Worm (Caenorhabditis elegans) whole organism, L1 larva: Measurements from ENCODE around the gene Y54F10BM.6.

Source experiments
- C16A3.4 ChIP-seq: fragments of 150-350 bp; optimal IDR thresholded peaks from 2 replicates; lab custom pipeline; 2014; ENCODE audit warnings: missing biosample characterization, missing genetic modification characterization
- Y116A8C.19 ChIP-seq: sonication (generic microtip); optimal IDR thresholded peaks from 2 replicates; lab custom pipeline; 2016; ENCODE audit warnings: missing compliant biosample characterization, missing genetic modification characterization, borderline replicate concordance
- ceh-8 ChIP-seq: fragments of 200-800 bp; sonication (Bioruptor generic); optimal IDR thresholded peaks from 2 replicates; lab custom pipeline; 2018; ENCODE audit warnings: mild to moderate bottlenecking, missing genetic modification characterization, moderate library complexity, missing compliant biosample characterization
- ceh-82 ChIP-seq, 3 experiments: fragments of 150-350 bp in 1 of 3; sonication (generic microtip) in 2 of 3; optimal IDR thresholded peaks; 2 replicates each; lab custom pipeline; 2014 to 2017; ENCODE audit warnings: missing biosample characterization in 3 of 3, missing genetic modification characterization in 3 of 3
- ceh-88 ChIP-seq: fragments of 200-800 bp; sonication (Bioruptor generic); IDR thresholded peaks from 2 replicates; pipeline ENCODE4 v1.3.6; 2022; ENCODE audit warnings: missing genetic modification characterization, missing compliant biosample characterization
- ceh-90 ChIP-seq: sonication (generic microtip); optimal IDR thresholded peaks from 2 replicates; lab custom pipeline; 2016; ENCODE audit warnings: missing genetic modification characterization, missing compliant biosample characterization
- ces-1 ChIP-seq: fragments of 150-350 bp; optimal IDR thresholded peaks from 2 replicates; lab custom pipeline; 2014; ENCODE audit warnings: missing biosample characterization, missing genetic modification reagents, missing genetic modification characterization
- dpl-1 ChIP-seq, 3 experiments: fragments of 150-350 bp in 2 of 3; sonication (generic microtip) in 1 of 3; optimal IDR thresholded peaks; 2 replicates each; lab custom pipeline; 2014 to 2017; ENCODE audit warnings: missing biosample characterization in 3 of 3, missing genetic modification characterization in 3 of 3, missing genetic modification reagents in 3 of 3
- efl-1 ChIP-seq, 4 experiments: fragments of 150-350 bp; optimal IDR thresholded peaks in 3 of 4; peaks in 1 of 4; 1 replicate in 1 of 4; 2 replicates in 3 of 4; lab custom pipeline; 2014; ENCODE audit warnings: missing biosample characterization in 2 of 4, missing genetic modification characterization in 2 of 4, missing genetic modification reagents in 2 of 4
- efl-3 ChIP-seq: fragments of 200-800 bp; sonication (Bioruptor generic); optimal IDR thresholded peaks from 2 replicates; lab custom pipeline; 2018; ENCODE audit warnings: mild to moderate bottlenecking, missing genetic modification characterization, missing compliant biosample characterization
- elt-2 ChIP-seq: sonication (generic microtip); optimal IDR thresholded peaks from 2 replicates; lab custom pipeline; 2016; ENCODE audit warnings: missing genetic modification characterization, mild to moderate bottlenecking, inconsistent platforms, missing compliant biosample characterization, missing genetic modification reagents
- ets-5 ChIP-seq: fragments of 200-800 bp; sonication (Bioruptor generic); IDR thresholded peaks from 2 replicates; pipeline ENCODE4 v1.3.6; 2022; ENCODE audit warnings: missing genetic modification characterization, missing compliant biosample characterization
- fkh-8 ChIP-seq: sonication (generic microtip); optimal IDR thresholded peaks from 2 replicates; lab custom pipeline; 2016; ENCODE audit warnings: mild to moderate bottlenecking, missing genetic modification characterization, missing compliant biosample characterization
- fos-1 ChIP-seq: fragments of 150-350 bp; optimal IDR thresholded peaks from 2 replicates; lab custom pipeline; 2014; ENCODE audit warnings: missing biosample characterization, missing genetic modification characterization
- hlh-17 ChIP-seq: fragments of 200-800 bp; sonication (Bioruptor generic); optimal IDR thresholded peaks from 2 replicates; lab custom pipeline; 2018; ENCODE audit warnings: missing genetic modification characterization, mild to moderate bottlenecking, missing compliant biosample characterization, moderate library complexity, borderline replicate concordance
- hlh-4 ChIP-seq: sonication (generic microtip); optimal IDR thresholded peaks from 2 replicates; lab custom pipeline; 2016; ENCODE audit warnings: mild to moderate bottlenecking, missing genetic modification characterization, missing compliant biosample characterization
- hpl-2 ChIP-seq: fragments of 150-350 bp; optimal IDR thresholded peaks from 2 replicates; lab custom pipeline; 2014; ENCODE audit warnings: missing biosample characterization, missing genetic modification reagents, missing genetic modification characterization
- isw-1 ChIP-seq: fragments of 200-800 bp; sonication (Bioruptor generic); IDR thresholded peaks from 2 replicates; pipeline ENCODE4 v1.3.6; 2022; ENCODE audit warnings: missing genetic modification characterization, missing compliant biosample characterization
- jun-1 ChIP-seq: fragments of 150-350 bp; optimal IDR thresholded peaks from 2 replicates; lab custom pipeline; 2014; ENCODE audit warnings: missing biosample characterization, missing genetic modification reagents, missing genetic modification characterization
- lin-15B ChIP-seq: fragments of 150-350 bp; sonication (generic microtip); optimal IDR thresholded peaks from 3 replicates; lab custom pipeline; 2014; ENCODE audit warnings: missing biosample characterization, missing genetic modification characterization
- lin-39 ChIP-seq: fragments of 150-350 bp; optimal IDR thresholded peaks from 2 replicates; lab custom pipeline; 2014; ENCODE audit warnings: missing biosample characterization, missing genetic modification reagents, missing genetic modification characterization
- mep-1 ChIP-seq: fragments of 150-350 bp; optimal IDR thresholded peaks from 2 replicates; lab custom pipeline; 2014; ENCODE audit warnings: missing biosample characterization, missing genetic modification characterization
- nhr-19 ChIP-seq: fragments of 200-800 bp; sonication (Bioruptor generic); conservative IDR thresholded peaks from 2 replicates; pipeline ENCODE4 v1.3.6; 2022; ENCODE audit warnings: missing genetic modification characterization, missing compliant biosample characterization
- nhr-71 ChIP-seq: sonication (generic microtip); optimal IDR thresholded peaks from 2 replicates; lab custom pipeline; 2016; ENCODE audit warnings: mild to moderate bottlenecking, missing genetic modification characterization, moderate library complexity, missing compliant biosample characterization
- nhr-76 ChIP-seq: sonication (generic microtip); optimal IDR thresholded peaks from 2 replicates; lab custom pipeline; 2017; ENCODE audit warnings: missing biosample characterization, missing genetic modification characterization
- nhr-84 ChIP-seq: sonication (generic microtip); optimal IDR thresholded peaks from 2 replicates; lab custom pipeline; 2017; ENCODE audit warnings: missing biosample characterization, missing genetic modification characterization
- nhr-85 ChIP-seq: sonication (generic microtip); peaks from one replicate; lab custom pipeline; 2016; ENCODE audit warnings: missing genetic modification characterization, inconsistent platforms, missing compliant biosample characterization
- pag-3 ChIP-seq: sonication (generic microtip); optimal IDR thresholded peaks from 2 replicates; lab custom pipeline; 2017; ENCODE audit warnings: missing genetic modification characterization, mild to moderate bottlenecking, missing compliant biosample characterization, antibody characterized with exemption, borderline replicate concordance; ENCODE audit not compliant: insufficient read depth
- pqm-1 ChIP-seq: sonication (generic microtip); optimal IDR thresholded peaks from 3 replicates; lab custom pipeline; 2017; ENCODE audit warnings: missing biosample characterization, missing genetic modification characterization
- skn-1 ChIP-seq: fragments of 150-350 bp; optimal IDR thresholded peaks from 2 replicates; lab custom pipeline; 2014; ENCODE audit warnings: missing biosample characterization, missing genetic modification characterization
- sptf-1 ChIP-seq: fragments of 150-350 bp; optimal IDR thresholded peaks from 2 replicates; lab custom pipeline; 2014; ENCODE audit warnings: missing biosample characterization, missing genetic modification characterization
- sup-37 ChIP-seq: fragments of 200-800 bp; sonication (Bioruptor generic); optimal IDR thresholded peaks from 2 replicates; lab custom pipeline; 2018; ENCODE audit warnings: mild to moderate bottlenecking, missing genetic modification characterization, missing compliant biosample characterization
- tlp-1 ChIP-seq: fragments of 150-350 bp; optimal IDR thresholded peaks from 2 replicates; lab custom pipeline; 2014; ENCODE audit warnings: missing biosample characterization, missing genetic modification characterization
- unc-130 ChIP-seq: fragments of 150-350 bp; optimal IDR thresholded peaks from 2 replicates; lab custom pipeline; 2017; ENCODE audit warnings: missing biosample characterization, missing genetic modification characterization, inconsistent platforms
- unc-86 ChIP-seq: sonication (generic microtip); optimal IDR thresholded peaks from 2 replicates; lab custom pipeline; 2016; ENCODE audit warnings: missing genetic modification characterization, missing compliant biosample characterization
- unc-98 ChIP-seq: fragments of 200-800 bp; sonication (Bioruptor generic); IDR thresholded peaks from 2 replicates; pipeline ENCODE4 v1.3.6; 2022; ENCODE audit warnings: missing genetic modification characterization, missing compliant biosample characterization
- zag-1 ChIP-seq: fragments of 150-350 bp; optimal IDR thresholded peaks from 2 replicates; lab custom pipeline; 2014; ENCODE audit warnings: missing biosample characterization, missing genetic modification characterization
- zip-4 ChIP-seq: fragments of 200-800 bp; sonication (Bioruptor generic); optimal IDR thresholded peaks from 2 replicates; lab custom pipeline; 2018; ENCODE audit warnings: mild to moderate bottlenecking, missing genetic modification characterization, moderate library complexity, missing compliant biosample characterization

Gene Y54F10BM.6

ce11 chrIII:2232360-2232759 is 30.7 kb upstream of the Y54F10BM.6 start, which contains the start of gene fbxa-47:
Gene fbxa-47 (minus strand): TSS chrIII:2232460.
- no peak for TF ChIP-seq ceh-90
- no peak for TF ChIP-seq zip-4 (GFP tag; lab: Kevin White, UChicago)
- TF ChIP-seq hlh-17 (GFP tag; lab: Kevin White, UChicago) = no peak
- TF ChIP-seq Y116A8C.19 (tag; lab: Kevin White, UChicago) = no peak
- TF ChIP-seq isw-1 = no peak
- TF ChIP-seq hlh-4 (tag; lab: Kevin White, UChicago) = no peak
- TF ChIP-seq hpl-2 = no peak
- TF ChIP-seq pag-3 (tag; lab: Kevin White, UChicago) = no peak
- TF ChIP-seq ets-5 (GFP tag; lab: Robert Waterston, UW) = no peak
- TF ChIP-seq unc-130 = no peak
- no peak for TF ChIP-seq fos-1
- TF ChIP-seq ces-1 (GFP tag; lab: Kevin White, UChicago) = no peak
- TF ChIP-seq C16A3.4 (tag; lab: Kevin White, UChicago) = no peak
- TF ChIP-seq nhr-19 (GFP tag; lab: Robert Waterston, UW) = no peak
- TF ChIP-seq tlp-1 (tag; lab: Kevin White, UChicago) = no peak
- TF ChIP-seq ceh-8 (GFP tag; lab: Kevin White, UChicago) = no peak
- TF ChIP-seq nhr-76 (tag; lab: Kevin White, UChicago) = no peak
- TF ChIP-seq elt-2 (tag; lab: Kevin White, UChicago) = no peak
- TF ChIP-seq, all 84 proteins: peak for 0

- TF ChIP-seq lin-15B (tag; lab: Kevin White, UChicago) = no peak
- no peak for TF ChIP-seq efl-1 (optimal IDR thresholded peaks at IDR 0.05; lab: Kevin White, UChicago)
- peak in 1 of 2 experiments; percentile 75 for TF ChIP-seq efl-1 (GFP tag; optimal IDR thresholded peaks at IDR 0.05 in 1 of 2; lab: Kevin White, UChicago)
Measured at ce11 chrIII:2233399-2233798, 29.6 kb upstream of the Y54F10BM.6 start.

ce11 chrIII:2234192-2234934 is 28.7 kb upstream of the Y54F10BM.6 start, which contains the start of gene C39B5.2:
Gene C39B5.2 (plus strand): TSS chrIII:2234884.
- TF ChIP-seq nhr-85 (tag; lab: Kevin White, UChicago) = peak; percentile 53
- no peak for TF ChIP-seq efl-1 (optimal IDR thresholded peaks at IDR 0.05; lab: Kevin White, UChicago)
- peak in 1 of 2 experiments; percentile 32 for TF ChIP-seq efl-1 (GFP tag; optimal IDR thresholded peaks at IDR 0.05 in 1 of 2; lab: Kevin White, UChicago)
- no peak for TF ChIP-seq sup-37 (GFP tag; lab: Kevin White, UChicago)

ce11 chrIII:2239587-2240144 is 23.4 kb upstream of the Y54F10BM.6 start, which contains the start of gene C39B5.10:
Gene C39B5.10 (minus strand): TSS chrIII:2239637.
- peak; percentile 72 for TF ChIP-seq pqm-1 (tag; lab: Kevin White, UChicago)
- TF ChIP-seq tlp-1 (tag; lab: Kevin White, UChicago) = peak; percentile 12
- TF ChIP-seq sptf-1 (tag; lab: Kevin White, UChicago) = no peak
- TF ChIP-seq elt-2 (tag; lab: Kevin White, UChicago) = peak; percentile 91
- TF ChIP-seq nhr-71 = no peak
- no peak for TF ChIP-seq dpl-1 (GFP tag; optimal IDR thresholded peaks at IDR 0.05; lab: Kevin White, UChicago)
- TF ChIP-seq ceh-82 (tag; optimal IDR thresholded peaks at IDR 0.05; lab: Kevin White, UChicago) = no peak
- TF ChIP-seq jun-1 (tag; lab: Kevin White, UChicago) = peak; percentile 7

ce11 chrIII:2240471-2240870 is 22.6 kb upstream of the Y54F10BM.6 start, which contains the start of gene srz-56:
Gene srz-56 (plus strand): TSS chrIII:2240771.
- TF ChIP-seq unc-86 (tag; lab: Kevin White, UChicago) (no peak), unc-130 (no peak), fkh-8 (tag; lab: Kevin White, UChicago) (no peak), fos-1 (no peak), C16A3.4 (tag; lab: Kevin White, UChicago) (no peak), dpl-1 (GFP tag; optimal IDR thresholded peaks at IDR 0.05; lab: Kevin White, UChicago) (no peak), nhr-84 (tag; lab: Kevin White, UChicago) (no peak), mep-1 (tag; lab: Kevin White, UChicago) (no peak), ceh-88 (no peak), unc-98 (no peak), efl-3 (GFP tag; lab: Kevin White, UChicago) (no peak), skn-1 (no peak), lin-39 (tag; lab: Kevin White, UChicago) (no peak), zag-1 (no peak), nhr-76 (tag; lab: Kevin White, UChicago) (no peak), pqm-1 (tag; lab: Kevin White, UChicago) (no peak)
